Worm (Caenorhabditis elegans): ENCODE data around the gene lron-13.

The lron-13 gene

ce11 chrIII:13525118-13525839 lies 2.0 kb upstream of the lron-13 start:
- TF ChIP-seq W03F9.2 (tag; optimal IDR thresholded peaks at IDR 0.05), result no peak
- no peak for TF ChIP-seq dao-5 (tag; optimal IDR thresholded peaks at IDR 0.05)
- no peak for TF ChIP-seq him-1 (tag; optimal IDR thresholded peaks at IDR 0.05)

ce11 chrIII:13526191-13526590 lies 1.0 kb upstream of the lron-13 start:
- TF ChIP-seq dao-5 (tag; optimal IDR thresholded peaks at IDR 0.05) (no peak), W03F9.2 (tag; optimal IDR thresholded peaks at IDR 0.05) (no peak), him-1 (tag; optimal IDR thresholded peaks at IDR 0.05) (no peak)

DNA sequence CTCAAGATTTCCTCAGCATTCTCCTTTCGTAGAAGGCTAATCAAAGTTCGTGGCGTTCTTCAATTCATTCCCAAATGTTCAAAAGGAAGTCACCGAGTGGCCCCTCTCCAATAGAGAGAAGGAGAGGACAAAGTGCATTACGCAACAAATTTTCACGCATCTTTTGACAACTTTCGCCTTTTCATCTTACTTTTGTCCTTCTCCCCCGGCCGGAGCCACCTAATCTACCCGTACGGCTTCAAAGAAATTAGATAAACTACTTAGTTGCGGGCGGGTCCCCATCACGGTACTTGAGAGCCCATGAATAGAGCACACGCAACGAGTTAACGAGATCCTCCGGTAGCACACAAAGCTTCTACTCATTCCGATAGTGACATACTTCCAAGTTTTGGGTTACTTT lies 536 bp upstream of the lron-13 start:
- TF ChIP-seq W03F9.2 (tag; optimal IDR thresholded peaks at IDR 0.05) (no peak), dao-5 (tag; optimal IDR thresholded peaks at IDR 0.05) (no peak), him-1 (tag; optimal IDR thresholded peaks at IDR 0.05) (no peak)

DNA sequence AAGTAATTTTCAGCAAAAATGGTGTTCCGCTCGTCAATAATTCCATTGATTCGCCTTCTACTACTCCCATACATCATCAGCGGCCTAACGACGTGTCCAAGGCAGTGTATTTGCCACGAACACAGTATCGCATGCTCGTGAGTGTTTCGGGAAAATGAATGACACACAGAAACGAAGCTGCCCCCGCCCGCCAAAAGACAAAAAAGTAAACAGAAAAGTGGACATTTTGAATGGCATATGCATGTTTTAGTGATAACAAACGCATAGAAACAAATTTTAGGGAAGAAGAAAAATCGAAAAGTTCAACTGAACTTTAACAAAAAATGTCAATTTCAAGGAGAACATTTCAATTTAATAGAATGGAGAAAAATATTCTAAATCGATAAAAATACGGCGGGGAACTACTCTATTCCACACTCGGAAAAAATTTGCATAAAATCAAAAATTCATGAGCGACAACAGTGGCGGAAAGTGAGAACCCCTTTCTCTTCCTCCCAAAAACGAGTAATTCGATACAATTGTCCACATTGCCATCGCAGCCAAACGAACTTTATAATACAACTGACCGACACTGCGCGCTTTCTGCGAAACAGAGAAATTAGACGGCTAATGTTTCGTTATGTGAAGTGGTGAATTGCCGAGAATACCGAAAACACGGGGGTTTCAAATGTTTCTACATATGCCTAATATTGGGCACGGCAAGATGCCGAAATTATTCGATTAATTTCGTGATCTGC lies 1.4 kb downstream of the lron-13 start:
- no peak for TF ChIP-seq dao-5 (tag; optimal IDR thresholded peaks at IDR 0.05)
- TF ChIP-seq him-1 (tag; optimal IDR thresholded peaks at IDR 0.05), result no peak
- no peak for TF ChIP-seq W03F9.2 (tag; optimal IDR thresholded peaks at IDR 0.05)

DNA sequence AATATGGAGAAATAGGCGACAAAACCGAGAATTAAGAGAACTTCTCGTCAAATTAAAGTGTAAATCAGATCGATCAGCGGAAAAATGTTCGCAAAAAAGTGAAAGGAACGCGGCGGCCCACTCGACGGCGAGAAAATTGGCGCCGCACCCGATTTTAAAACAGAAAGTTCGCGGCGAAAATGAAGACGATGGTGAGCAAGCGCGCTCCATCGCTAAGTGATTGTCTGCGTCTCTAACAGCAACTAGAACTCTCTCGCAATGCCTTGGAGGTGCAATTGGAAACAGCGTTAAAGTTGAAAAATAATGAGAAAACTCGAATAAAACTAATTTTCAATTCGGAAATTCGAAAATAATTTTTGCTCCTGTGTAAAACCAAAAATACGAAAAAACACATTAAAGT lies 2.8 kb downstream of the lron-13 start:
- no peak for TF ChIP-seq dao-5 (tag; optimal IDR thresholded peaks at IDR 0.05)
- TF ChIP-seq him-1 (tag; optimal IDR thresholded peaks at IDR 0.05), result no peak
- TF ChIP-seq W03F9.2 (tag; optimal IDR thresholded peaks at IDR 0.05), result no peak

ce11 chrIII:13530838-13531237 lies 3.6 kb downstream of the lron-13 start:
- TF ChIP-seq dao-5 (tag; optimal IDR thresholded peaks at IDR 0.05) (no peak), W03F9.2 (tag; optimal IDR thresholded peaks at IDR 0.05) (no peak), him-1 (tag; optimal IDR thresholded peaks at IDR 0.05) (no peak)

DNA sequence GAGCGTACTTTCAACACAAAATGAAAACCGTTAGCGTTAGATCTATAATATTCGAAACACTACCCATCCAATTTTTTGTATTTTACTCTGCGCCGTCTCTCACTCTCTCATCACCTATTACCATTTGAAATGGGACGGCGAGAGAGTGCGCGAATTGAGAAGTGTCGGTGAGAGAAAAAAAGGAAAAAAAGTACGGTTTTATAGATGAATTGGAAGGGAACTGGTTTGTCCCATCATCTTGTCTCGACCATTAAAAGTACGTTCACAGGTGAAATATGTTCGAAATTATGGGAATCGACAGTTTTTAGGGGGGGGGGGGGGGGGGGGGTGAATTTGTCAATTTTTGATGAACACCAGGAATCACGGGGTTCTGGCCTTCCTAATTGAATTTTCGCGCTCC lies 7.5 kb downstream of the lron-13 start:
- TF ChIP-seq dao-5 (tag; optimal IDR thresholded peaks at IDR 0.05) (no peak), him-1 (tag; optimal IDR thresholded peaks at IDR 0.05) (no peak), W03F9.2 (tag; optimal IDR thresholded peaks at IDR 0.05) (no peak)

- TF ChIP-seq dao-5 (tag; optimal IDR thresholded peaks at IDR 0.05) (no peak), W03F9.2 (tag; optimal IDR thresholded peaks at IDR 0.05) (no peak), him-1 (tag; optimal IDR thresholded peaks at IDR 0.05) (no peak)
Observed at ce11 chrIII:13535735-13536390, 8.6 kb downstream of the lron-13 start.

- TF ChIP-seq him-1 (tag; optimal IDR thresholded peaks at IDR 0.05), result no peak
- TF ChIP-seq dao-5 (tag; optimal IDR thresholded peaks at IDR 0.05), result no peak
- no peak for TF ChIP-seq W03F9.2 (tag; optimal IDR thresholded peaks at IDR 0.05)
Observed at ce11 chrIII:13540791-13541190, 13.6 kb downstream of the lron-13 start.

DNA sequence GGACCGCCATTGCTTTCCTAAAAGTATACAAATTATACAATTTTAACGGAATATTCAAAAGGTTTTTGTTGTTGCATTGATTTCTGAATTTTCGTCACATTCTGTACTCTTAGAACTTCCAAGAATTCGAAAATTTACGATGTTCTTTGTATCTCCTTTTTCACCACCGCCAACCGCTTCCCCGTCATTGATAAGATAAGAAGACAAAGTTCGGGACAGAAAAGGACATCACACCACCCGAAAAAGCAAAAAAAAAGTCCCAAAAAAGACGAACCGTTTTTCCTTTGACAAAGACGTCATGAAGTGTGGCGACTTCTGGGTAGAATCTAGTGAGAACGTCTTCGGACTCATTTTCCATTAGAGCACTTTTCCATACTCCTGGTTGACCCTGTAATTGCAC lies 15.2 kb downstream of the lron-13 start:
- TF ChIP-seq dao-5 (tag; optimal IDR thresholded peaks at IDR 0.05), result no peak
- TF ChIP-seq W03F9.2 (tag; optimal IDR thresholded peaks at IDR 0.05), result no peak
- TF ChIP-seq him-1 (tag; optimal IDR thresholded peaks at IDR 0.05), result no peak

ce11 chrIII:13543434-13543833 lies 16.2 kb downstream of the lron-13 start, which contains the start of gene acs-5:
TSS of gene acs-5 (minus strand) at chrIII:13543534.
- TF ChIP-seq dao-5 (tag; optimal IDR thresholded peaks at IDR 0.05) (no peak), W03F9.2 (tag; optimal IDR thresholded peaks at IDR 0.05) (no peak), him-1 (tag; optimal IDR thresholded peaks at IDR 0.05) (no peak)

ce11 chrIII:13544593-13544992 lies 17.4 kb downstream of the lron-13 start:
- TF ChIP-seq dao-5 (tag; optimal IDR thresholded peaks at IDR 0.05), result no peak
- TF ChIP-seq W03F9.2 (tag; optimal IDR thresholded peaks at IDR 0.05), result no peak
- no peak for TF ChIP-seq him-1 (tag; optimal IDR thresholded peaks at IDR 0.05)

DNA sequence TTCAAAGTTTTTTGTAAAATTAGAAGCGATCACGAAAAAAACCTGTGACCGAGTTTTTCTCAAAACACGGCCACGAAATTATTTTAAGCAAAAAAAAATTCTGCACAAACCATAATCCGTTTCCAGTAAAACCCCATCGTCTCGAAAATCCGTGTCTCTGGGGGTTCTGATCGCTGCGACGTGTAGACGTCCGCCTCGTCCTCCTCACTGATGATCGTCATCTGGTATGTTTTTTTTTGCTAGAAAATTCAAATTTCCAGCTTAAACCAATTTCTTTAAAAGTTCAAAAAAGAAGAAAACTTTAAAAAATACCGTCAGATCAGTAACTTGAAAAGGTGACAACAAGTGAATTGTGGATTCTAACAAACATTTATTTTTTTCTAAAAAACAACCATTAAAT lies 19.3 kb downstream of the lron-13 start, which contains the start of gene Y76A2B.4:
Gene Y76A2B.4 (minus strand): TSS at position 241 of the 400 bp plus-strand sequence.
- no peak for TF ChIP-seq him-1 (tag; optimal IDR thresholded peaks at IDR 0.05)
- no peak for TF ChIP-seq dao-5 (tag; optimal IDR thresholded peaks at IDR 0.05)
- TF ChIP-seq W03F9.2 (tag; optimal IDR thresholded peaks at IDR 0.05), result no peak

DNA sequence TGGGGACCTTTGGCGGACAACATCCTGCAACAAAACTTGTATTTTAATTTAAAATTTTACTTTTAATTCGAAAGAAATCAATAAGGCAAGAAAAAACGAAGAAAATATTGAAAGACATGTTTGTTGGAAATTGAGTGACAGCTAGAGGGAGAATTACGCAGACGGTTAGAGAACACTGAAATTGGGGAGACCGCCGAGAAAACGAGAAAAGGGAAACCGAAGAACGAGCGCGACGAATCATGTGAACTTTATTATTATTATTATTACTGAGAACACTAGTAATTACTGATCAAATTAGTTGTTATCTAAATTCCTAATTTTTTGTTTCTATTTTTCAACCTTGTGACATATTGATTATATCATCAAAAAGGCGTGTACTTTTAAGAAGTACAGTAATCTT lies 21.7 kb downstream of the lron-13 start, which contains the start of gene mmad-1:
Gene mmad-1 (minus strand): TSS at position 24 of the 400 bp plus-strand sequence.
- TF ChIP-seq dao-5 (tag; optimal IDR thresholded peaks at IDR 0.05) (no peak), W03F9.2 (tag; optimal IDR thresholded peaks at IDR 0.05) (peak; percentile 40), him-1 (tag; optimal IDR thresholded peaks at IDR 0.05) (no peak)

Data from whole organism, L4/young adult.